Worm (Caenorhabditis elegans): ENCODE measurements around the gene R166.2.

The R166.2 gene

DNA sequence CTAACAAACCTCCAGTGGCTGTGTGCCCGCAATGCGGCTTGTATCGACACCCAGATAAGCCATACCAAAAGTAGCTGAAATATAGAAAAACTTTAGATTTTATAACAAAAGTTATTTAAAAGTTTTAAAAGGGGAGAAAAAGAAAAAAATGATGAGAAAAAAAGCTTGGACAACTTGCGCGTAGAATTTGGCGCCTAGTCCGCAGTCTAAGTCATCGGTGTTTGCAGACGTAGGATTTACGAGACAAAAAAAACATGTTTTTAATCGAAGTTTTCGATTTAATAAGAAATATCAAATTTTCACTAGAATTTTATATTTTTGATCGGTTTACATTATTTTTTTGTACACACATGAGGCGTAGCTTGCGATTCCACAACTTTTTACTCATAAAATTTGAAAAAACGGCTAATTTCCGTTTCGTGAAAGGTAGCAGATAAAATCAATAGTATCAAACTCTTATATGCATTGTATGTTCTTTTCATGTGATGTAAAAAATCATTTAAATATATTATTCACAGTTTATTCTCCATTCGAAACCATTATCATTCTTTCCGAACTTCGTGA lies 4.5 kb upstream of the R166.2 start, which contains the start of gene pro-1 (continued):
- TF ChIP-seq ceh-20 (GFP tag; IDR thresholded peaks at IDR 0.05) (peak; percentile 92), F37D6.2 (tag; optimal IDR thresholded peaks at IDR 0.05) (peak; percentile 66), ceh-28 (tag; optimal IDR thresholded peaks at IDR 0.05) (peak; percentile 52), snpc-1.2 (GFP tag; IDR thresholded peaks at IDR 0.05) (peak; percentile 85), zip-2 (tag; optimal IDR thresholded peaks at IDR 0.05) (peak; percentile 61), F26F4.8 (GFP tag; conservative IDR thresholded peaks at IDR 0.05) (no peak), dmd-8 (GFP tag; IDR thresholded peaks at IDR 0.05) (0 out of 2 replicates have a peak, but pooled peaks have one; percentile 39), daf-12 (tag; optimal IDR thresholded peaks at IDR 0.05) (no peak), nhr-28 (tag; optimal IDR thresholded peaks at IDR 0.05) (peak; percentile 47), unc-62 (GFP tag; optimal IDR thresholded peaks at IDR 0.05 in 1 of 2) (peak in 1 of 2 experiments; percentile 90), unc-62 (tag; optimal IDR thresholded peaks at IDR 0.05) (no peak), nhr-6 (tag; optimal IDR thresholded peaks at IDR 0.05) (peak; percentile 76), duxl-1 (tag; optimal IDR thresholded peaks at IDR 0.05; ENCODE audit: poor library complexity) (peak; percentile 83), nhr-102 (tag; optimal IDR thresholded peaks at IDR 0.05) (peak; percentile 85), hlh-30 (tag; optimal IDR thresholded peaks at IDR 0.05; ENCODE audit: insufficient read depth) (peak; percentile 83), Y105C5A.15 (GFP tag; IDR thresholded peaks at IDR 0.05) (peak; percentile 50; the same call in 1 of the 2 replicates), mep-1 (tag; optimal IDR thresholded peaks at IDR 0.05) (peak; percentile 98), zfp-3 (GFP tag; conservative IDR thresholded peaks at IDR 0.05) (peak; percentile 94), aha-1 (tag) (no peak)

DNA sequence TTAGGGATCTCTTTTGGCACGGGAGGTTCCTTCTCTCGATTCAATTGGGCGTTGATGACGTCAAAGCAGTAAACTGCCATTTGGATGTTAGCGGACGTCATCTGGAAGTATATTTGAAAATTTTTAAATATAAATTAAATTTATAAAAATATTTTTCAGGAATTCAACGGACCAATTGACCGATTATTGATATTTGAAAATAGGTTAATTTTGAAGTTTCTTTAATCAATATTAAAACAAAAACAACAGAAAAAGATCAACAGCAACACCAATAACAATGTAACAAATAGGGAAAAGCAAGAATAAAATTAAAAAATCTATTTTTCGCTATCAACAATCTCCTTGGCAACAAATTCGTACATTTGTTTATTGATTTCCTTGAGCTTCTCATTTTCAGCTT lies 1.8 kb upstream of the R166.2 start, which contains the start of gene R166.3:
TSS of gene R166.3 (minus strand) at position 101 of the 400 bp plus-strand sequence.
- TF ChIP-seq mxl-3 (GFP tag; optimal IDR thresholded peaks at IDR 0.05) (no peak), lin-38 (GFP tag; IDR thresholded peaks at IDR 0.05) (peak; percentile 31; the same call in 1 of the 2 replicates)

DNA sequence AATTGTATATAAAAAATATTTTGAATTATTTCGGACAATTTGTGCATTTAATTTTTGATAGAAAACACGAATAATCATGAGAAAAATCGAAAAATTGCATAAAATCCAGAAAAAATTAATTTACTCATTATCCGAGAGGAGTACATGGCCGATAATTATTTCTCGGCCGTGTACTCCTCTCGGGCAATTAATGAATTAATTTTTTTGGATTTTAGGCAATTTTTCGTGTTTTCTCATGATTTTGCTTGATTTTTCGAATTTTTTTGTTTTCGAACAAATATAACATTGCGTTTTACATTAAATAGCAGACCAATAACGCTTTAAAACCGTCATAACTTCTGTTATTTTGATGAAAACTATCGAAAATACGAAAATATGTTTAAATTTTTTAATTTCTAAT lies 517 bp upstream of the R166.2 start:
- TF ChIP-seq duxl-1 (tag; optimal IDR thresholded peaks at IDR 0.05; ENCODE audit: poor library complexity) (peak; percentile 59), dpl-1 (GFP tag; optimal IDR thresholded peaks at IDR 0.05) (peak; percentile 70), D1046.2 (GFP tag; IDR thresholded peaks at IDR 0.05) (no peak), tag-97 (GFP tag; IDR thresholded peaks at IDR 0.05) (0 out of 2 replicates have a peak, but pooled peaks have one; percentile 73), mdl-1 (tag; optimal IDR thresholded peaks at IDR 0.05) (no peak), nhr-42 (GFP tag; IDR thresholded peaks at IDR 0.05) (no peak), lsy-2 (tag; optimal IDR thresholded peaks at IDR 0.05) (peak in 1 of 2 experiments; percentile 75), dmd-9 (GFP tag; IDR thresholded peaks at IDR 0.05) (peak; percentile 88), dmd-6 (GFP tag; IDR thresholded peaks at IDR 0.05) (peak; percentile 48), ZK337.2 (GFP tag; IDR thresholded peaks at IDR 0.05) (peak; percentile 85), mxl-3 (GFP tag; optimal IDR thresholded peaks at IDR 0.05) (no peak), tra-1 (GFP tag; IDR thresholded peaks at IDR 0.05) (peak; percentile 66), madf-9 (GFP tag; conservative IDR thresholded peaks at IDR 0.05) (peak; percentile 72), daf-19 (GFP tag; conservative IDR thresholded peaks at IDR 0.05) (no peak), nhr-102 (tag; optimal IDR thresholded peaks at IDR 0.05) (peak; percentile 14), hif-1 (tag; optimal IDR thresholded peaks at IDR 0.05) (peak in 1 of 2 experiments; percentile 78), nhr-11 (tag; optimal IDR thresholded peaks at IDR 0.05) (peak; percentile 45), F49E8.2 (tag; optimal IDR thresholded peaks at IDR 0.05; ENCODE audit: borderline replicate concordance) (no peak), ceh-44 (GFP tag; IDR thresholded peaks at IDR 0.05) (0 out of 2 replicates have a peak, but pooled peaks have one; percentile 28), lin-13 (GFP tag; optimal IDR thresholded peaks at IDR 0.05) (no peak), lir-3 (tag; optimal IDR thresholded peaks at IDR 0.05) (no peak), lin-38 (GFP tag; IDR thresholded peaks at IDR 0.05) (peak; percentile 63), nhr-41 (GFP tag; IDR thresholded peaks at IDR 0.05) (no peak), dmd-8 (GFP tag; IDR thresholded peaks at IDR 0.05) (no peak), mep-1 (tag; optimal IDR thresholded peaks at IDR 0.05) (peak; percentile 42), spr-1 (tag; optimal IDR thresholded peaks at IDR 0.05) (peak; percentile 4), Y48G9A.11 (GFP tag; IDR thresholded peaks at IDR 0.05) (peak; percentile 68; the same call in 1 of the 2 replicates), dve-1 (tag; optimal IDR thresholded peaks at IDR 0.05; ENCODE audit: insufficient read depth) (peak; percentile 60), hlh-11 (tag; optimal IDR thresholded peaks at IDR 0.05) (peak; percentile 43), rbr-2 (tag; optimal IDR thresholded peaks at IDR 0.05) (peak; percentile 30), madf-5 (GFP tag; IDR thresholded peaks at IDR 0.05) (0 out of 4 replicates have a peak, but pooled peaks of 1 of the 2 experiments have one; percentile 36)
